Worm (Caenorhabditis elegans) whole organism, L4/young adult: ENCODE results near the gene Y6E2A.1.

ENCODE experiments used
- W03F9.2 ChIP-seq: fragments of 150-350 bp; optimal IDR thresholded peaks from 2 replicates; lab custom pipeline; 2014; ENCODE audit warnings: missing biosample characterization, missing genetic modification characterization
- dao-5 ChIP-seq: sonication (generic microtip); optimal IDR thresholded peaks from 2 replicates; lab custom pipeline; 2016; ENCODE audit warnings: missing genotype, missing genetic modification characterization, moderate library complexity, missing compliant biosample characterization
- him-1 ChIP-seq: sonication (generic microtip); optimal IDR thresholded peaks from 2 replicates; lab custom pipeline; 2016; ENCODE audit warnings: missing genotype, missing genetic modification reagents, missing genetic modification characterization, missing compliant biosample characterization

The Y6E2A.1 gene

DNA sequence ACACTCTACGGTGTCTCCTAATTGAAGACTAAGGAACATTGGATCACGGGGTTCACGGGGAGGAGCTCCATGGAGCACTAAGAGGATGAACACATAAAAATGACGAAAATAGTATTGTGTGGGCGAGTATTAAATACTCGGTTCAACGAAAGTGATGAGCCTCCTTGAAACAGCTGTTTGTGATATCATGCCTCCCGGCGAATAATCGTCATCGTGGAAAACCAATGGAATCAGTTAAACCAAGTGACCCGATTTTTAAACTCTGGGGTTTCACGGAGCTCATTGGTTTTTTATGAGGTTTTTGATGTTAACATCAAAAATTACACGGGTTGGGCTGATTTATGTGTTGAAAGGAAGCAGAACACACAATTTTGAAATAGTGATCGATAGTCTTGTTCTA, 48.7 kb downstream of the Y6E2A.1 start:
- TF ChIP-seq W03F9.2, result no peak
- TF ChIP-seq dao-5 (tag; lab: Kevin White, UChicago), result no peak
- no peak for TF ChIP-seq him-1 (tag; lab: Kevin White, UChicago)

- TF ChIP-seq W03F9.2 (no peak), him-1 (tag; lab: Kevin White, UChicago) (no peak), dao-5 (tag; lab: Kevin White, UChicago) (no peak)
Observed at ce11 chrV:15661003-15661402, 49.3 kb downstream of the Y6E2A.1 start.
